Worm (Caenorhabditis elegans): ENCODE results near the gene R09A8.9.
"Not testable (repeated sequence)": the region's sequence is repeated elsewhere in the genome, so short reads cannot be mapped to it uniquely, and the experiment has no call there.

R09A8.9 gene

DNA sequence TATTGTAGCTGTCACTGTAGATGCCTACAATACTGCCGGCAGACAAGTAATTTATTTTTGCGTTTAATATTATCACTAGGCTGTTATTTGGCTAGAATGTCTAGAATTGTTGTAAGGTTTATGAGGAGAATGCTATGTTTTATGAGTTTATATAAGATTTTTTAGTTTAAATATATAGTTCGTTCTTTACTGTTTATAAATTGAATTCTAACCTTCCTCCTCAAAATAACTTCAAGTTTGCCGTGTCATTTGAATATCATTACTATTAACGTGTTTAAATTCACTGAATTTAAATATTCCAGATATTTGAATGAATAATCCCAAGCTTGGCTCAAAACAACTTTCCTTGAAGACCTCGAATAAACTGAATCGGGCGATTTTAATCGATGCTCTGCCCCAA, 9.7 kb downstream of the R09A8.9 start, which contains the start of gene R09A8.1:
Gene R09A8.1 (plus strand): TSS at position 301 of the 400 bp plus-strand sequence.
- TF ChIP-seq che-1, nfya-1, ceh-48 (tag; optimal IDR thresholded peaks at IDR 0.05): not testable (repeated sequence)

DNA sequence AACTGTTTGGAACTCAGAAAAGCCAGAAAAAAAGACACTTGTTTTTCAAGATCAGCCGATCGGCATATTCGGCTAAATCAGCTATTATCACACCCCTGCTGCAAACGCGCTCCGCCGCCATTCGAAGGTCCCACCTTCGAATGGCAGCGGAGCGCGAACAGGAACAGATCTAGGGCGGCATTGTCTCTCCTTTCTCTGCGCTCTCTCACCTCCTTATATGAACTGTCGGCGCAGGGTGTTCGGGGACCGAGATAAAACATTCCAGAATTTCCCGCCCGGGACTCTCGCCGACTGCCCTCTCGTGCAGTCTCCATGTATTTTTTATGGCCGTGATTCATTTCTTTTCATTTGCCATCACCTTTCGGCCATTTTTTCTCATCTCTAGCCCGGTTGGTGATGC, 14.7 kb downstream of the R09A8.9 start:
- TF ChIP-seq ceh-19 (GFP tag; optimal IDR thresholded peaks at IDR 0.05) (no peak), mec-3 (tag; optimal IDR thresholded peaks at IDR 0.05; ENCODE audit: borderline replicate concordance) (no peak), dve-1 (tag; optimal IDR thresholded peaks at IDR 0.05) (no peak), pros-1 (tag; optimal IDR thresholded peaks at IDR 0.05) (no peak), K02D7.2 (tag; optimal IDR thresholded peaks at IDR 0.05) (no peak), rnt-1 (tag; optimal IDR thresholded peaks at IDR 0.05) (no peak), ceh-14 (tag; optimal IDR thresholded peaks at IDR 0.05) (no peak), fkh-10 (GFP tag; optimal IDR thresholded peaks at IDR 0.05) (no peak), madf-2 (tag; optimal IDR thresholded peaks at IDR 0.05) (no peak), unc-3 (GFP tag; conservative IDR thresholded peaks at IDR 0.05) (no peak), unc-3 (tag; optimal IDR thresholded peaks at IDR 0.05) (no peak), ceh-22 (tag; optimal IDR thresholded peaks at IDR 0.05) (no peak), lin-11 (tag; optimal IDR thresholded peaks at IDR 0.05) (no peak), elt-2 (tag; optimal IDR thresholded peaks at IDR 0.05) (no peak), ets-4 (tag; optimal IDR thresholded peaks at IDR 0.05) (no peak), pag-3 (tag; optimal IDR thresholded peaks at IDR 0.05; ENCODE audit: borderline replicate concordance) (no peak), ceh-31 (tag; optimal IDR thresholded peaks at IDR 0.05) (no peak), elt-4 (tag; optimal IDR thresholded peaks at IDR 0.05) (no peak), fax-1 (tag; optimal IDR thresholded peaks at IDR 0.05) (no peak)

DNA sequence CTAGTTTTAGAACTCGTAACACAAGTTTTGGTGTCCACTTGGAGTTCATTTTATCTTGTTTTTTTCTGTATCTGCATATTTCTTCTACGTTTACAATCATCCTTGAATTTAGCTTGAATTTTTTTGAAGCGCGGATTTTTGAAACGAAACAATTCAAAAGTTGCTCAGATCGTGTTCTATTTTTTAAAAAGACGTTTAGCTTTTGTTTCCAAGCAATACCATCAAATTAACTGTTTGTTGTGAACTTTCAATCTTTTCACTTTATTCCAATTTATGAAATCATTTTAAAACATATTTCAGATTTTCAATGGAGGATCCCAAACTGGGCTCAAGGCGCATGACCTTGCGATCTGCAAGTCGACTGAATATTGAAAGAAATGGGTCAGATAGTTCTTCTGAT, 15.4 kb downstream of the R09A8.9 start, which contains the start of gene R09A8.2:
Gene R09A8.2 (plus strand): TSS at position 301 of the 400 bp plus-strand sequence.
- TF ChIP-seq T23F11.4 (GFP tag; optimal IDR thresholded peaks at IDR 0.05), result no peak
- no peak for TF ChIP-seq elt-2 (tag; optimal IDR thresholded peaks at IDR 0.05)
- TF ChIP-seq unc-42 (tag; optimal IDR thresholded peaks at IDR 0.05), result no peak
- no peak for TF ChIP-seq fkh-6 (tag; optimal IDR thresholded peaks at IDR 0.05)
- TF ChIP-seq unc-55 (GFP tag; optimal IDR thresholded peaks at IDR 0.05), result no peak
- no peak for TF ChIP-seq ceh-19 (GFP tag; optimal IDR thresholded peaks at IDR 0.05)
- no peak for TF ChIP-seq ceh-24 (tag; optimal IDR thresholded peaks at IDR 0.05)
- TF ChIP-seq npax-4 (tag; optimal IDR thresholded peaks at IDR 0.05), result no peak
- TF ChIP-seq lim-6 (tag; optimal IDR thresholded peaks at IDR 0.05), result no peak

DNA sequence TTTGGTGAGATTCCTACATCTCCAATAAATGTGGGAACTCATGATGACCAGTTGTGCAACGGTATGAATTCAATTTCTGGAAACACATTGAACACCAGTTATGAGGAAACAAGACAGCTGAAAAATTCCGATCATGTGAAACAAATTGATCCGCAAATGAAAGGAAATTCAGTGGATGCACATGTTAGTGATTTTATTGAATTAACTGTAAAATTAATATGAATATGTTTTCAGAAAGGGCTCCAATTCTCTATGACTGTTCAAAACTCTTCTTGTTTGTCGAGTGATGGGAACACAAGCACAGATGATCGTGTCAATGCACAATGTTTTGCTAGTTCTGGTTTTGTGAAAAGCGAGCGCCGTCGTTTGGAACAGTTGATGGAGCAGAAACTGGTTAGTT, 16.6 kb downstream of the R09A8.9 start:
- no peak for TF ChIP-seq nhr-232 (tag; optimal IDR thresholded peaks at IDR 0.05)

DNA sequence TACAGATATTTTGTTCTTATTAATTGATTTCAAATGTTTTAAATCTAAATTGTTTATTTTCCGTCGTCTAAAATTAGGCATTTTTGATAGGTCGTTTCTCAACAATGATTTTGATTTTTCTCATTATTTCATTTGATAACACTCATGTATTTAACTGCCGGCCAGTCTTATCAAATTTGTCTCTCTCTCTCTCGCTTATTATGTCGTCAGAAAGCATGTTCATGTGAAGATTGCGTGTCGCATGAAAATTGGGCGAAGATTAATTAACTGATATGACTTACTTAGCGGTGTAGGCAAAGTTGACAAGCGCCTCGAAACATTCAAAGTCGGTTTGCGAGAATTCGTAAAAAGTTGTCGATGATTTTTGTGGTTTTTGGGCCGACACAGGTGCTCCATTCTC, 24.1 kb downstream of the R09A8.9 start:
- TF ChIP-seq pag-3 (tag; optimal IDR thresholded peaks at IDR 0.05; ENCODE audit: borderline replicate concordance), result no peak
- TF ChIP-seq unc-42 (tag; optimal IDR thresholded peaks at IDR 0.05), result no peak
- peak; percentile 46 for TF ChIP-seq elt-2 (tag; optimal IDR thresholded peaks at IDR 0.05)

DNA sequence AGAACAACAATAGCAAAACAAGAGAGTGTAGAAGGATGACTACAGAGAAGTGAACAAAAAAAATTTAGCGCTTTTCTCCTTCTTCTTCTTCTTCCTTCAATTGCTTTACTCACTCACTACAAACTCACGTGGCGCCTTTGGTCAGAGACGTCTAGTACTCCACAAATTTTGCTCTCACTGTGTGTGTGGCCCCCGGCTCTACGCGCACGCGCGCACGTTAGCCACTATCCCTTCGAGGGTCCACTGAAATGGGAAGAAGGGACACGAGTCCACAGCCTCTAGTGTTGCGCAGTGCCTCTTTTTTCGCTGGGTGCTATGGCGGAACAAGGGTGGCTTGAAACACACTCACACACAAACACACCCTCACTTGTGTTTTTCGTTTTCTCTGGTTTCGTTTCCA, 25.5 kb downstream of the R09A8.9 start:
- no peak for TF ChIP-seq K09A11.1 (tag; optimal IDR thresholded peaks at IDR 0.05; ENCODE audit: insufficient read depth)
- TF ChIP-seq ceh-9 (tag; optimal IDR thresholded peaks at IDR 0.05), result no peak
- no peak for TF ChIP-seq zip-5 (tag; optimal IDR thresholded peaks at IDR 0.05)
- TF ChIP-seq ceh-48 (tag; optimal IDR thresholded peaks at IDR 0.05), result no peak
- no peak for TF ChIP-seq pha-4 (tag; optimal IDR thresholded peaks at IDR 0.05)
- no peak for TF ChIP-seq sox-2 (GFP tag; IDR thresholded peaks at IDR 0.05)
- no peak for TF ChIP-seq elt-2 (tag; optimal IDR thresholded peaks at IDR 0.05)
- no peak for TF ChIP-seq eyg-1 (tag; optimal IDR thresholded peaks at IDR 0.05)
- no peak for TF ChIP-seq npax-4 (tag; optimal IDR thresholded peaks at IDR 0.05)
- TF ChIP-seq pag-3 (tag; optimal IDR thresholded peaks at IDR 0.05; ENCODE audit: borderline replicate concordance), result no peak
- TF ChIP-seq ets-4 (tag; optimal IDR thresholded peaks at IDR 0.05), result no peak
- TF ChIP-seq ttx-3 (tag; optimal IDR thresholded peaks at IDR 0.05), result no peak
- TF ChIP-seq madf-2 (tag; optimal IDR thresholded peaks at IDR 0.05), result no peak
- no peak for TF ChIP-seq Y22D7AL.16 (tag; optimal IDR thresholded peaks at IDR 0.05)
- TF ChIP-seq sdc-2 (tag; optimal IDR thresholded peaks at IDR 0.05), result peak; percentile 35
- no peak for TF ChIP-seq ceh-30 (tag; optimal IDR thresholded peaks at IDR 0.05)
- peak; percentile 46 for TF ChIP-seq ceh-31 (tag; optimal IDR thresholded peaks at IDR 0.05)
- no peak for TF ChIP-seq pat-9 (tag; optimal IDR thresholded peaks at IDR 0.05)
- TF ChIP-seq sox-4 (tag; optimal IDR thresholded peaks at IDR 0.05), result no peak
- no peak for TF ChIP-seq odd-2 (tag; optimal IDR thresholded peaks at IDR 0.05)
- TF ChIP-seq ref-2 (tag; optimal IDR thresholded peaks at IDR 0.05), result no peak
